Worm (Caenorhabditis elegans) whole organism, midembryonic: ENCODE results near the gene swt-5.

Source experiments
- T22C8.4 ChIP-seq: fragments of 200-800 bp; sonication (Bioruptor generic); IDR thresholded peaks from 2 replicates; pipeline ENCODE4 v1.3.6; 2022; ENCODE audit warnings: missing genetic modification characterization, missing compliant biosample characterization
- flt-1 ChIP-seq: fragments of 200-800 bp; sonication (Bioruptor generic); IDR thresholded peaks from 2 replicates; pipeline ENCODE4 v1.3.6; 2022; ENCODE audit warnings: missing genetic modification characterization, missing compliant biosample characterization
- klf-2 ChIP-seq: fragments of 200-800 bp; sonication (Bioruptor generic); conservative IDR thresholded peaks from 2 replicates; pipeline ENCODE4 v1.3.6; 2022; ENCODE audit warnings: missing genetic modification reagents, missing genetic modification characterization, missing compliant biosample characterization
- med-1 ChIP-seq: sonication (generic microtip); optimal IDR thresholded peaks from 2 replicates; lab custom pipeline; 2017; ENCODE audit warnings: missing genetic modification characterization, mild to moderate bottlenecking, missing compliant biosample characterization, antibody characterized with exemption, missing genetic modification reagents; ENCODE audit not compliant: insufficient read depth
- ref-1 ChIP-seq: fragments of 200-800 bp; sonication (Bioruptor generic); conservative IDR thresholded peaks from 2 replicates; pipeline ENCODE4 v1.3.6; 2022; ENCODE audit warnings: missing genetic modification reagents, missing genetic modification characterization, missing compliant biosample characterization
- ztf-23 ChIP-seq: fragments of 200-800 bp; sonication (Bioruptor generic); IDR thresholded peaks from 2 replicates; pipeline ENCODE4 v1.3.6; 2022; ENCODE audit warnings: missing genetic modification reagents, missing genetic modification characterization, missing compliant biosample characterization
- ztf-29 ChIP-seq: fragments of 200-800 bp; sonication (Bioruptor generic); IDR thresholded peaks from 2 replicates; pipeline ENCODE4 v1.3.6; 2022; ENCODE audit warnings: missing genetic modification reagents, missing genetic modification characterization, missing compliant biosample characterization

- TF ChIP-seq ztf-23 (GFP tag; lab: Robert Waterston, UW) (no peak), flt-1 (GFP tag; lab: Robert Waterston, UW) (no peak), ztf-29 (GFP tag; lab: Robert Waterston, UW) (no peak), T22C8.4 (GFP tag; lab: Robert Waterston, UW) (no peak), med-1 (no peak), ref-1 (GFP tag; lab: Robert Waterston, UW) (no peak), klf-2 (GFP tag; lab: Robert Waterston, UW) (no peak)
Observed at ce11 chrV:9513590-9513989, 12.4 kb downstream of the swt-5 start, which contains the start of gene eif-2Bdelta.
